Worm (Caenorhabditis elegans): ENCODE results near the gene twk-42.

DNA sequence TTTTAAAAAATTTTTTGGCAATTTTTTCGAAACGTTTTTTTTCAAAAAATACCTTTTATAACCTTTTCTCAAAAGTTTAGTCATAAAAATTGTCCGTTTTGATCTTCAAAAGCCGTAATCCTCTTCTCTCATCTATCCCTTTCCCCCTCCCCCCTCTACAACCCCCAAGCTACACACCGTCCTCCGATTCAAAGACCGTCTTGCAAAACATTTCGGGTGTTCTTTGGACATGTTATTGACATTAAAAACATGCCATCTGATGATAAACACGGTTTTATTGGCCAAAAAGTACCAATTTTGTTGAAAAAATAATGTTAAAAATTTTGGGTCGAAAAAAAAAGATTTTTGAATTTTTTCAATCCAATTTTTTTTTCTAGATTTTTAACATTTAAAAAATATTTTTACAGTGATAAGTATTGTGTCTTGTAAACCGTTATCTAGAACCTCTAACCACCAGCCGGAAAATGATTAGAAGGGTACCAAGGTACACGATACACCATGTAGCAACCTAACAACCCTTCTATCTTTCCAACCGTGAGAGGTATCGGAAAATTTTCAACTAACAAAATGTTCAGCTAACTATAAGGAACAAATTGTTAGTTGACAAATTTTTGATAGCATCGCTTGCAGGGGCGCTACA lies 9.2 kb downstream of the twk-42 start:
- TF ChIP-seq T22C8.4 (GFP tag; IDR thresholded peaks at IDR 0.05) = no peak
- no peak for TF ChIP-seq ref-1 (GFP tag; conservative IDR thresholded peaks at IDR 0.05)
- no peak for TF ChIP-seq ztf-29 (GFP tag; IDR thresholded peaks at IDR 0.05)
- no peak for TF ChIP-seq flt-1 (GFP tag; IDR thresholded peaks at IDR 0.05)
- no peak for TF ChIP-seq tab-1 (GFP tag; IDR thresholded peaks at IDR 0.05)
- TF ChIP-seq klf-2 (GFP tag; conservative IDR thresholded peaks at IDR 0.05) = no peak
- TF ChIP-seq cog-1 (tag; optimal IDR thresholded peaks at IDR 0.05) = no peak
- TF ChIP-seq med-1 (GFP tag; optimal IDR thresholded peaks at IDR 0.05; ENCODE audit: insufficient read depth) = no peak
